Fruit fly (Drosophila melanogaster) whole organism, prepupa: ENCODE results near the gene CG6788.

Source experiments
- CG10669 ChIP-seq: fragments of 200-800 bp; sonication (Bioruptor generic); optimal IDR thresholded peaks from 3 replicates; lab custom pipeline; 2018; ENCODE audit warnings: missing biosample characterization, mild to moderate bottlenecking, missing genetic modification characterization, moderate library complexity
- CG11294 ChIP-seq: fragments of 200-800 bp; sonication (Bioruptor generic); IDR thresholded peaks from 2 replicates; pipeline ENCODE4 v1.3.6; 2022; ENCODE audit warnings: missing biosample characterization, missing genetic modification characterization
- CG11762 ChIP-seq: fragments of 200-800 bp; sonication (Bioruptor generic); optimal IDR thresholded peaks from 3 replicates; lab custom pipeline; 2016; ENCODE audit warnings: missing biosample characterization, missing genetic modification characterization; ENCODE audit not compliant: insufficient read depth
- CG11902 ChIP-seq: fragments of 200-800 bp; sonication (Bioruptor generic); optimal IDR thresholded peaks from 3 replicates; lab custom pipeline; 2016; ENCODE audit warnings: missing biosample characterization, missing genetic modification characterization
- CG15336 ChIP-seq: fragments of 200-800 bp; sonication (Bioruptor generic); IDR thresholded peaks from 2 replicates; pipeline ENCODE4 v1.3.6; 2022; ENCODE audit warnings: missing biosample characterization, missing genetic modification characterization
- CG1621 ChIP-seq: fragments of 200-800 bp; sonication (Bioruptor generic); optimal IDR thresholded peaks from 3 replicates; lab custom pipeline; 2018; ENCODE audit warnings: missing biosample characterization, mild to moderate bottlenecking, missing genetic modification characterization
- CG16779 ChIP-seq: fragments of 200-800 bp; sonication (Bioruptor generic); optimal IDR thresholded peaks from 3 replicates; lab custom pipeline; 2017; ENCODE audit warnings: missing biosample characterization, mild to moderate bottlenecking, missing genetic modification characterization
- CG3032 ChIP-seq: fragments of 200-800 bp; optimal IDR thresholded peaks from 2 replicates; lab custom pipeline; 2019; ENCODE audit warnings: missing biosample characterization, mild to moderate bottlenecking, missing genetic modification characterization, moderate library complexity
- CG31627 ChIP-seq: fragments of 200-800 bp; sonication (Bioruptor generic); optimal IDR thresholded peaks from 3 replicates; lab custom pipeline; 2016; ENCODE audit warnings: missing biosample characterization, missing genetic modification characterization
- CG32006 ChIP-seq: fragments of 200-800 bp; sonication (Bioruptor generic); optimal IDR thresholded peaks from 3 replicates; lab custom pipeline; 2017; ENCODE audit warnings: missing biosample characterization, mild to moderate bottlenecking, missing genetic modification characterization
- CG34406 ChIP-seq: fragments of 200-800 bp; sonication (Bioruptor generic); optimal IDR thresholded peaks from 3 replicates; lab custom pipeline; 2016; ENCODE audit warnings: missing biosample characterization, missing genetic modification characterization
- CG3919 ChIP-seq: fragments of 200-800 bp; sonication (Bioruptor generic); optimal IDR thresholded peaks from 3 replicates; lab custom pipeline; 2016; ENCODE audit warnings: missing biosample characterization, missing genetic modification characterization
- CG6163 ChIP-seq: fragments of 200-800 bp; sonication (Bioruptor generic); IDR thresholded peaks from 3 replicates; pipeline ENCODE4 v1.3.6; 2022; ENCODE audit warnings: missing biosample characterization, missing genetic modification characterization
- CG6792 ChIP-seq: fragments of 200-800 bp; sonication (Bioruptor generic); optimal IDR thresholded peaks from 3 replicates; lab custom pipeline; 2016; ENCODE audit warnings: missing biosample characterization, missing genetic modification characterization
- CG6808 ChIP-seq: fragments of 200-800 bp; sonication (Bioruptor generic); optimal IDR thresholded peaks from 3 replicates; lab custom pipeline; 2017; ENCODE audit warnings: missing biosample characterization, missing genetic modification characterization, mild to moderate bottlenecking, moderate library complexity, missing genetic modification reagents
- CG7368 ChIP-seq: fragments of 200-800 bp; sonication (Bioruptor generic); optimal IDR thresholded peaks from 3 replicates; lab custom pipeline; 2016; ENCODE audit warnings: missing biosample characterization, missing genetic modification characterization
- CG8119 ChIP-seq: fragments of 200-800 bp; sonication (Bioruptor generic); IDR thresholded peaks from 3 replicates; pipeline ENCODE4 v1.3.6; 2022; ENCODE audit warnings: missing biosample characterization, missing genetic modification characterization
- CG8319 ChIP-seq: fragments of 200-800 bp; sonication (Bioruptor generic); optimal IDR thresholded peaks from 3 replicates; lab custom pipeline; 2016; ENCODE audit warnings: missing biosample characterization, missing genetic modification characterization
- CG8632 ChIP-seq: fragments of 200-800 bp; sonication (Bioruptor generic); optimal IDR thresholded peaks from 3 replicates; lab custom pipeline; 2016; ENCODE audit warnings: missing biosample characterization, missing genetic modification characterization
- CG9139 ChIP-seq: fragments of 200-800 bp; sonication (Bioruptor generic); optimal IDR thresholded peaks from 3 replicates; lab custom pipeline; 2017; ENCODE audit warnings: missing biosample characterization, mild to moderate bottlenecking, missing genetic modification characterization
- Eip93F ChIP-seq: fragments of 200-800 bp; sonication (Bioruptor generic); optimal IDR thresholded peaks from 2 replicates; lab custom pipeline; 2016; ENCODE audit warnings: missing biosample characterization, mild to moderate bottlenecking, missing genetic modification characterization
- Ets96B ChIP-seq: fragments of 200-800 bp; optimal IDR thresholded peaks from 2 replicates; lab custom pipeline; 2019; ENCODE audit warnings: missing biosample characterization, mild to moderate bottlenecking, missing genetic modification characterization, moderate library complexity
- Gug ChIP-seq: fragments of 200-800 bp; sonication (Bioruptor generic); IDR thresholded peaks from 2 replicates; pipeline ENCODE4 v1.3.6; 2022; ENCODE audit warnings: missing biosample characterization, missing genetic modification characterization
- Hr39 ChIP-seq: fragments of 200-800 bp; sonication (Bioruptor generic); optimal IDR thresholded peaks from 2 replicates; lab custom pipeline; 2016; ENCODE audit warnings: missing biosample characterization, missing genetic modification characterization
- Hr4 ChIP-seq: fragments of 200-800 bp; sonication (Bioruptor generic); optimal IDR thresholded peaks from 3 replicates; lab custom pipeline; 2016; ENCODE audit warnings: missing biosample characterization, missing genetic modification characterization
- Lpt ChIP-seq: fragments of 200-800 bp; sonication (Bioruptor generic); optimal IDR thresholded peaks from 3 replicates; lab custom pipeline; 2016; ENCODE audit warnings: missing biosample characterization, missing genetic modification characterization
- Met ChIP-seq: fragments of 200-800 bp; sonication (Bioruptor generic); optimal IDR thresholded peaks from 3 replicates; lab custom pipeline; 2016; ENCODE audit warnings: missing biosample characterization, missing genetic modification characterization
- Sox102F ChIP-seq: fragments of 200-800 bp; sonication (Bioruptor generic); optimal IDR thresholded peaks from 2 replicates; lab custom pipeline; 2016; ENCODE audit warnings: missing biosample characterization, mild to moderate bottlenecking, missing genetic modification characterization
- Sox14 ChIP-seq: fragments of 200-800 bp; sonication (Bioruptor generic); optimal IDR thresholded peaks from 3 replicates; lab custom pipeline; 2016; ENCODE audit warnings: missing biosample characterization, missing genetic modification characterization
- Sox15 ChIP-seq: fragments of 200-800 bp; sonication (Bioruptor generic); optimal IDR thresholded peaks from 3 replicates; lab custom pipeline; 2016; ENCODE audit warnings: missing biosample characterization, missing genetic modification characterization
- achi ChIP-seq: fragments of 200-800 bp; sonication (Bioruptor generic); optimal IDR thresholded peaks from 3 replicates; lab custom pipeline; 2016; ENCODE audit warnings: missing biosample characterization, missing genetic modification characterization
- cyc ChIP-seq: fragments of 200-800 bp; sonication (Bioruptor generic); optimal IDR thresholded peaks from 3 replicates; lab custom pipeline; 2016; ENCODE audit warnings: missing biosample characterization, missing genetic modification characterization
- dac ChIP-seq: fragments of 200-800 bp; sonication (Bioruptor generic); optimal IDR thresholded peaks from 2 replicates; lab custom pipeline; 2017; ENCODE audit warnings: missing biosample characterization, mild to moderate bottlenecking, missing genetic modification characterization
- eg ChIP-seq: fragments of 200-800 bp; sonication (Bioruptor generic); IDR thresholded peaks from 3 replicates; pipeline ENCODE4 v1.3.6; 2022; ENCODE audit warnings: missing biosample characterization, missing genetic modification characterization
- esn ChIP-seq: fragments of 200-800 bp; sonication (Bioruptor generic); optimal IDR thresholded peaks from 2 replicates; lab custom pipeline; 2016; ENCODE audit warnings: missing biosample characterization, mild to moderate bottlenecking, missing genetic modification characterization, moderate library complexity
- fd85E ChIP-seq: fragments of 200-800 bp; sonication (Bioruptor generic); optimal IDR thresholded peaks from 3 replicates; lab custom pipeline; 2016; ENCODE audit warnings: missing biosample characterization, missing genetic modification characterization
- fkh ChIP-seq: fragments of 200-800 bp; sonication (Bioruptor generic); optimal IDR thresholded peaks from 3 replicates; lab custom pipeline; 2017; ENCODE audit warnings: missing biosample characterization, mild to moderate bottlenecking, missing genetic modification characterization, moderate library complexity
- lz ChIP-seq: fragments of 200-800 bp; sonication (Bioruptor generic); optimal IDR thresholded peaks from 3 replicates; lab custom pipeline; 2016; ENCODE audit warnings: missing biosample characterization, missing genetic modification characterization
- net ChIP-seq: fragments of 200-800 bp; sonication (Bioruptor generic); optimal IDR thresholded peaks from 3 replicates; lab custom pipeline; 2016; ENCODE audit warnings: missing biosample characterization, missing genetic modification characterization
- pdm3 ChIP-seq: fragments of 200-800 bp; sonication (Bioruptor generic); optimal IDR thresholded peaks from 3 replicates; lab custom pipeline; 2016; ENCODE audit warnings: missing biosample characterization, missing genetic modification characterization
- salr ChIP-seq, 2 experiments: fragments of 200-800 bp; sonication (Bioruptor generic); optimal IDR thresholded peaks; 3 replicates each; lab custom pipeline; 2016 to 2018; ENCODE audit warnings: missing biosample characterization in 2 of 2, missing genetic modification characterization in 2 of 2, mild to moderate bottlenecking in 1 of 2
- spab ChIP-seq: fragments of 200-800 bp; sonication (Bioruptor generic); optimal IDR thresholded peaks from 2 replicates; lab custom pipeline; 2017; ENCODE audit warnings: missing biosample characterization, mild to moderate bottlenecking, missing genetic modification characterization, missing genetic modification reagents
- ss ChIP-seq, 2 experiments: fragments of 200-800 bp; sonication (Bioruptor generic); optimal IDR thresholded peaks; 2 replicates in 1 of 2; 3 replicates in 1 of 2; lab custom pipeline; 2017 to 2018; ENCODE audit warnings: mild to moderate bottlenecking in 2 of 2, missing biosample characterization in 2 of 2, missing genetic modification characterization in 2 of 2, moderate library complexity in 1 of 2
- svp ChIP-seq: fragments of 200-800 bp; sonication (Bioruptor generic); peaks from one replicate; lab custom pipeline; 2016; ENCODE audit warnings: missing biosample characterization, missing genetic modification characterization
- topi ChIP-seq: fragments of 200-800 bp; sonication (Bioruptor generic); optimal IDR thresholded peaks from 3 replicates; lab custom pipeline; 2016; ENCODE audit warnings: missing biosample characterization, missing genetic modification characterization

CG6788 gene

DNA sequence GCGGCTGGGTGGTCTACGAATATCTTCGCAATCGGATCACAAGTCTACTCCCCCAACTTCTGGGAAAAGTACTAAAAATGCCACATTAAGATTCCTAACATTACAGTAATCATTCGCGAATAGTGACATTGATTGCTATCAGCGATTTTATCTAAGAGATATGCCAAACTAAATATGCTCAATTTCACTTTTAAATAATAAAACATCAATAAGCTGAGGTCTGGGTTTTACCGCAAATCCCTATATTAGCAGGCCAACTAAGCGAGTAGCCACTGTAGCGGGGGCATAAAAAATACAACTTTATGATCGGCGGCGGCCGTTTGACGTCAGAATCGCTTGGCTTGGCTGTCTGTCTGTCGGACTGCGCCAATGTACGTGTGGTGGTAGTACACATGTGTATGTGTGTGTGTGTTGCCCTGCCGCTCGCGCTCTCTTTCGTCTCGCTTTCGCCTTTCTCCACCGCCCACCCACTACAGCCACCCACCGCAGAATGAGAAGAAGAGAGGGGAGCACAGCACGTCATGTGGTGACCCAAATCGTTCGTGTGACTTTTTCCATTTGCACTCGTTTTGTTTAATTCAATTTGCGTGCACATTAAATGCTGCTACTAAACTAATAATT lies 7.6 kb upstream of the CG6788 start (continued):
- peak; percentile 79 to 80 for TF ChIP-seq salr (GFP tag; optimal IDR thresholded peaks at IDR 0.05; lab: Kevin White, UChicago)
- peak; percentile 89 for TF ChIP-seq Gug (GFP tag; lab: Robert Waterston, UW)
- TF ChIP-seq CG31627 (GFP tag; lab: Kevin White, UChicago): peak; percentile 97
- TF ChIP-seq CG11902 (GFP tag; lab: Kevin White, UChicago): peak; percentile 83
- peak; percentile 71 for TF ChIP-seq fkh (GFP tag; lab: Kevin White, UChicago)
- TF ChIP-seq Hr39 (GFP tag; lab: Kevin White, UChicago): peak; percentile 97
- TF ChIP-seq Sox15 (GFP tag; lab: Kevin White, UChicago): peak; percentile 85
- peak; percentile 88 for TF ChIP-seq CG6792 (GFP tag; lab: Kevin White, UChicago)
- peak; percentile 79 for TF ChIP-seq CG7368 (GFP tag; lab: Kevin White, UChicago)
- peak; percentile 72 for TF ChIP-seq CG6808 (GFP tag; lab: Kevin White, UChicago)
- peak; percentile 93 for TF ChIP-seq Sox102F
- TF ChIP-seq CG1621 (tag; lab: Kevin White, UChicago): peak; percentile 77
- TF ChIP-seq Sox14 (GFP tag; lab: Kevin White, UChicago): peak; percentile 94
- TF ChIP-seq net (GFP tag; lab: Kevin White, UChicago): peak; percentile 86
- TF ChIP-seq CG6163 (GFP tag; lab: Robert Waterston, UW): peak; percentile 92
- peak; percentile 95 for TF ChIP-seq Hr4 (GFP tag; lab: Kevin White, UChicago)
- peak; percentile 87 for TF ChIP-seq Lpt (GFP tag; lab: Kevin White, UChicago)
- TF ChIP-seq esn (GFP tag; lab: Kevin White, UChicago): peak; percentile 94
- peak; percentile 97 for TF ChIP-seq svp
- TF ChIP-seq achi (GFP tag; lab: Kevin White, UChicago): peak; percentile 89
- peak; percentile 85 for TF ChIP-seq CG3919 (GFP tag; lab: Kevin White, UChicago)
- TF ChIP-seq CG11294 (GFP tag; lab: Robert Waterston, UW): peak; percentile 89
- peak; percentile 77 for TF ChIP-seq CG10669 (GFP tag; lab: Kevin White, UChicago)
- TF ChIP-seq CG8119 (GFP tag; lab: Robert Waterston, UW): peak; percentile 92
- peak; percentile 92 for TF ChIP-seq cyc
- TF ChIP-seq Eip93F (GFP tag; lab: Kevin White, UChicago): peak; percentile 92
- TF ChIP-seq spab (GFP tag; lab: Kevin White, UChicago): peak; percentile 47
- TF ChIP-seq CG16779 (tag; lab: Kevin White, UChicago): peak; percentile 64
- peak; percentile 53 for TF ChIP-seq fd85E (GFP tag; lab: Kevin White, UChicago)
- TF ChIP-seq, all 60 proteins: peak for 60

DNA sequence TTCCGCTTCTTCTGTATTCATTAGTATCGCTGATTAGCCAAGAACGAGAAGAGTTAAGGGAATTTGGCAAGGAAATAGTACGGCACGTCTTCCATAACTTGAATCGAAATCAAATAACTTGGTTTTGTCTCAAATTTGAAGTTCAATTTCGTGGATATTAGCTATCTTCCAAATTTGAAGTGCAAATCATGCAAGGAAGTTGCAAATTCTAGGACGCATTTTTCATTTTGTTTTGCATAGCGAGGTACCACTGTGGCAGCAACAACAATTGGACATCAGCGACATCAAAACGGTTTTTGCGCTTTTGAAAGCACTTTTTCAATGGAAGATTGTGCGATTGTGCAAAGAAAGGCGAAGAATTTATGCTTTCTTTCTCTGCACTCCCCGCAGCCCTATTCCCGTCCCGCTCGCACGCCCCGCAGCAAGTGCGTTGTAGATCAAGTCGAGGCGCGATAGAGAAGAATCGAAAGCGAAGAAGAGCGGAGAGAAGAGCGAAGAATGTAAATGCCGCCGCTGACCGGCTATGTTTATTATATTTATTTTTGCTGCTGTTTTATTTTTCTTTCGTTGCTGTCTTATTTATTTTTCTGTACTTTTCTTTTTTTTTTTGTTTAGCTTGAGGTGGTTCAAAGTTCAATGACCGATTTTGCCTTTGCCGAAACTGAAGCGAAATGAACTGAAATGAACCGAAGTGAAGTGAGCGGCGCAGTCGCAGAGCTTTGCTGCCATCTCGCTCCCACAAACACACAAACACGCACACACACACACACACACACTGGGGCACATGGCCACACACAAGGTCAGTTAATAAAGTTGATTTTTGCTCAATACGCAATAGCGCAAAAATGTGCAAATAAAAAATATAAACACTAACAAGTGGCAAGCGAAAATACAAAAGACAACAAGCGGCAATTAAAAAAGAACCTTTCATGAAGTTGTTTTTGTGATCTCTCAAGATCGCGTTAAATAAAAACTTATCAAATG lies 6.5 kb upstream of the CG6788 start:
- TF ChIP-seq CG11762 (GFP tag; lab: Kevin White, UChicago) (peak; percentile 25), CG3032 (no peak), achi (GFP tag; lab: Kevin White, UChicago) (peak; percentile 45), Hr39 (GFP tag; lab: Kevin White, UChicago) (peak; percentile 88), CG8319 (GFP tag; lab: Kevin White, UChicago) (peak; percentile 44), Sox15 (GFP tag; lab: Kevin White, UChicago) (peak; percentile 44), topi (peak; percentile 78), CG6792 (GFP tag; lab: Kevin White, UChicago) (peak; percentile 58), dac (peak; percentile 15), CG34406 (peak; percentile 37), CG1621 (tag; lab: Kevin White, UChicago) (peak; percentile 14), spab (GFP tag; lab: Kevin White, UChicago) (no peak), esn (GFP tag; lab: Kevin White, UChicago) (peak; percentile 78), ss (GFP tag; optimal IDR thresholded peaks at IDR 0.05; lab: Kevin White, UChicago) (peak; percentile 18 to 44), CG8632 (peak; percentile 30), eg (GFP tag; lab: Robert Waterston, UW) (peak; percentile 85), CG31627 (GFP tag; lab: Kevin White, UChicago) (peak; percentile 83), CG16779 (tag; lab: Kevin White, UChicago) (no peak), Ets96B (tag; lab: Kevin White, UChicago) (peak; percentile 16), pdm3 (GFP tag; lab: Kevin White, UChicago) (peak; percentile 80), lz (GFP tag; lab: Kevin White, UChicago) (peak; percentile 78), Sox14 (GFP tag; lab: Kevin White, UChicago) (peak; percentile 69), CG15336 (GFP tag; lab: Robert Waterston, UW) (peak; percentile 73), CG9139 (GFP tag; lab: Kevin White, UChicago) (no peak), Met (GFP tag; lab: Kevin White, UChicago) (peak; percentile 77), CG10669 (GFP tag; lab: Kevin White, UChicago) (peak; percentile 38), CG32006 (GFP tag; lab: Kevin White, UChicago) (peak; percentile 80)
